Fruit fly (Drosophila melanogaster): Measurements from ENCODE around the gene CG34456.

CG34456 gene

DNA sequence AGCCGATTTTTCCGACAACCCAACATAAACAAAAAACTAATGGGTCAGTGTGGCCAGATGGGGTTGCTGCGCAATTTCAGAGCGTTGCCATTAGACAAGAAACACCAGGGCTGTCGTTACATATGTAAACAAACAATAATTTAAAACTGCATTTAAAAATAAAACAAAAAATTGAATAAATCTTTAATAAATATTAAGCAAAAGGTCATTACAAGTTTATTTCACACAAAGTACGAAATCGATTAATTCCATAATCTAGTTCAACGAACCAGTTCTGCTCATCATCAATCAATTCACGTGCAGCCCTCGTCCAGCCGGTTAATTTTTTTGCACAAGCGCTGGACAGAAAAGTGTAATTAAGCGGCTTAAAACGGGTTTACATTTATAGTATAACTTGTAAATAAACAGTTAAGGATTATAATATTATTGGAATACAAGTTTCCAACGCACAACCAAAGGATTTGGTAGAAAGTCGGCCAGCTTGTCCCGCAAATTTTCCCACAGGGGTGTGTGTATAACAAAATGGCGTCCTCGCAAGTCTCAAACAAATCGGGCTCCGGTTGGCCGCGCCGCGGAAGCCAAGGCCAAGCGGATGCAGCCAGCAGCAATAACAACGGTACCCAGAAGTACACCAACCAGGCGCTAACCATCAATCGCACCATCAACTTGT is 49.0 kb downstream of the CG34456 start, which contains the start of the genes CG4022 and Cpsf5 (continued):
- TF ChIP-seq sens-2 (GFP tag; IDR thresholded peaks at IDR 0.05) = 0 out of 2 replicates have a peak, but pooled peaks have one; percentile 29
- TF ChIP-seq abd-A (tag; optimal IDR thresholded peaks at IDR 0.05) = peak; percentile 97
- peak; percentile 73 for TF ChIP-seq CG11695 (GFP tag; IDR thresholded peaks at IDR 0.05)
- TF ChIP-seq Oaz (GFP tag; IDR thresholded peaks at IDR 0.05) = peak; percentile 80
- peak; percentile 47 for TF ChIP-seq BtbVII (GFP tag; optimal IDR thresholded peaks at IDR 0.05)
- peak; percentile 84 for TF ChIP-seq chn (GFP tag; optimal IDR thresholded peaks at IDR 0.05)
- TF ChIP-seq CG16813 (GFP tag; IDR thresholded peaks at IDR 0.05; ENCODE audit: partially characterized antibody) = peak; percentile 48; the same call in 1 of the 3 replicates
- TF ChIP-seq mld (GFP tag; IDR thresholded peaks at IDR 0.05; ENCODE audit: partially characterized antibody) = no peak
- peak; percentile 84 for TF ChIP-seq gsb-n (tag; optimal IDR thresholded peaks at IDR 0.05)
- TF ChIP-seq Atf3 (GFP tag; optimal IDR thresholded peaks at IDR 0.05) = peak; percentile 36
- TF ChIP-seq CG9437 (GFP tag; optimal IDR thresholded peaks at IDR 0.05) = peak; percentile 60
- TF ChIP-seq ase (GFP tag; IDR thresholded peaks at IDR 0.05) = peak; percentile 73; the same call in 2 of the 3 replicates
- peak; percentile 68 for TF ChIP-seq Taf1 (GFP tag; IDR thresholded peaks at IDR 0.05)
- TF ChIP-seq Usf (GFP tag; optimal IDR thresholded peaks at IDR 0.05) = peak; percentile 32
- TF ChIP-seq gce (GFP tag; IDR thresholded peaks at IDR 0.05) = peak; percentile 80; the same call in 1 of the 3 replicates
- peak; percentile 50 for TF ChIP-seq Dll (GFP tag; IDR thresholded peaks at IDR 0.05; ENCODE audit: partially characterized antibody)
- peak; percentile 65 for TF ChIP-seq CG5245 (GFP tag; optimal IDR thresholded peaks at IDR 0.05)
- peak; percentile 87 for TF ChIP-seq NfI (GFP tag; optimal IDR thresholded peaks at IDR 0.05)
- TF ChIP-seq CrebB (tag; optimal IDR thresholded peaks at IDR 0.05) = peak; percentile 75
- peak; percentile 84 for TF ChIP-seq sqz (GFP tag; optimal IDR thresholded peaks at IDR 0.05)
- peak; percentile 91 for TF ChIP-seq CG32767 (GFP tag; IDR thresholded peaks at IDR 0.05)
- peak; percentile 71 for TF ChIP-seq CG10147 (GFP tag; optimal IDR thresholded peaks at IDR 0.05)
- TF ChIP-seq dan (GFP tag; IDR thresholded peaks at IDR 0.05) = no peak
- peak; percentile 52 for TF ChIP-seq BEAF-32 (GFP tag; optimal IDR thresholded peaks at IDR 0.05)
- no peak for TF ChIP-seq zf30C (GFP tag; optimal IDR thresholded peaks at IDR 0.05)
- peak in 1 of 2 experiments; percentile 53 for TF ChIP-seq crp (GFP tag; optimal IDR thresholded peaks at IDR 0.05)
- no peak; the same call in 1 of the 2 replicates for TF ChIP-seq dimm (GFP tag; IDR thresholded peaks at IDR 0.05)
- peak; percentile 75 for TF ChIP-seq ind (GFP tag; optimal IDR thresholded peaks at IDR 0.05)
- TF ChIP-seq emc (GFP tag; optimal IDR thresholded peaks at IDR 0.05) = peak; percentile 27
- TF ChIP-seq tio (GFP tag; optimal IDR thresholded peaks at IDR 0.05) = no peak
- peak; percentile 47 for TF ChIP-seq sd (tag; optimal IDR thresholded peaks at IDR 0.05)
- TF ChIP-seq ro (GFP tag; IDR thresholded peaks at IDR 0.05) = no peak
- TF ChIP-seq bcd (GFP tag; optimal IDR thresholded peaks at IDR 0.05) = peak; percentile 73
- TF ChIP-seq Drgx (GFP tag; IDR thresholded peaks at IDR 0.05) = peak; percentile 39
- peak; percentile 80 for TF ChIP-seq CG18619 (GFP tag; optimal IDR thresholded peaks at IDR 0.05)
- no peak for TF ChIP-seq Vsx1 (GFP tag; optimal IDR thresholded peaks at IDR 0.05)
- peak; percentile 68 for TF ChIP-seq CG3407 (GFP tag; optimal IDR thresholded peaks at IDR 0.05)
- TF ChIP-seq CG15269 (tag; optimal IDR thresholded peaks at IDR 0.05) = peak; percentile 88
- peak; percentile 78 for TF ChIP-seq CG30020 (tag; optimal IDR thresholded peaks at IDR 0.05)
- TF ChIP-seq CG32532 (GFP tag; IDR thresholded peaks at IDR 0.05) = peak; percentile 91
- TF ChIP-seq CG14441 (GFP tag; IDR thresholded peaks at IDR 0.05) = peak; percentile 83
- TF ChIP-seq pho (GFP tag; optimal IDR thresholded peaks at IDR 0.05) = peak; percentile 67
- peak; percentile 76 for TF ChIP-seq CG4404 (GFP tag; IDR thresholded peaks at IDR 0.05)
- peak; percentile 92 for TF ChIP-seq Med (GFP tag)
- TF ChIP-seq Pdp1 (GFP tag; optimal IDR thresholded peaks at IDR 0.05) = peak; percentile 70 to 79
- peak; percentile 69; the same call in 2 of the 3 replicates for TF ChIP-seq H15 (GFP tag; IDR thresholded peaks at IDR 0.05)
- TF ChIP-seq CG2712 (tag; optimal IDR thresholded peaks at IDR 0.05) = peak; percentile 91
- peak; percentile 81 for TF ChIP-seq CG17385 (GFP tag; optimal IDR thresholded peaks at IDR 0.05)
- peak; percentile 70 for TF ChIP-seq CG11247 (GFP tag; IDR thresholded peaks at IDR 0.05)

Data from whole organism, embryonic.